Worm (Caenorhabditis elegans): Measurements from ENCODE around the gene syx-4.

DNA sequence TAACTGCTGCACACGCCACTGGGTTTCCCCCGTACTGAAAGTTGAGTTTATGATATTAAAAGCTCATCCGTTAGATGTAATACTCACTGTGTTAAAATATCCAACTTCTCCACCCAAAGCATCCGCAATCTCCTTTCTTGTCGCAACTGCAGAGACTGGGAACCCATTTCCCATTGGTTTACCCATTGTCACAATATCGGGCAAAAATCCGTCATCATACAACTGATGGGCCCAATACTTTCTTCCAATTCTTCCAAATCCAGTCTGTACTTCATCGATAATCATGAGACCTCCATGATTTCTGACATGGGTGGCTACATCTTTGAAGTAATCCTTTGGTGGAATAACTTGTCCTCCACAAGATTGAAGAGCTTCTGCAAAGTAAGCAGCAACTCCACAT, 7.2 kb upstream of the syx-4 start:
- TF ChIP-seq alr-1 (tag; optimal IDR thresholded peaks at IDR 0.05; ENCODE audit: borderline replicate concordance) (no peak), nhr-28 (tag; optimal IDR thresholded peaks at IDR 0.05) (no peak), ztf-4 (tag; optimal IDR thresholded peaks at IDR 0.05) (no peak)
